Fruit fly (Drosophila melanogaster) whole organism, embryonic: Measurements from ENCODE around the gene CG12560.
A peak's percentile ranks its signal among the peaks of the same experiment; 100 is the strongest.

Experiments
- CG10366 ChIP-seq: fragments of 200-800 bp; sonication (Bioruptor generic); IDR thresholded peaks from 2 replicates; pipeline ENCODE4 v1.3.6; 2022; ENCODE audit warnings: missing biosample characterization, missing genetic modification characterization
- CG10959 ChIP-seq: fragments of 200-800 bp; sonication (Bioruptor generic); IDR thresholded peaks from 2 replicates; pipeline ENCODE4 v1.3.6; 2022; ENCODE audit warnings: missing biosample characterization, missing genetic modification characterization
- CG12219 ChIP-seq: fragments of 200-800 bp; sonication (Bioruptor generic); optimal IDR thresholded peaks from 3 replicates; lab custom pipeline; 2018; ENCODE audit warnings: missing biosample characterization, mild to moderate bottlenecking, missing genetic modification characterization
- CG13123 ChIP-seq: fragments of 200-800 bp; sonication (Bioruptor generic); optimal IDR thresholded peaks from 2 replicates; lab custom pipeline; 2016; ENCODE audit warnings: missing biosample characterization, missing genetic modification characterization
- CG14710 ChIP-seq: fragments of 200-800 bp; sonication (Bioruptor generic); optimal IDR thresholded peaks from 3 replicates; lab custom pipeline; 2019; ENCODE audit warnings: missing biosample characterization, mild to moderate bottlenecking, missing genetic modification characterization, moderate library complexity
- CG15073 ChIP-seq: fragments of 200-800 bp; sonication (Bioruptor generic); optimal IDR thresholded peaks from 2 replicates; lab custom pipeline; 2016; ENCODE audit warnings: missing biosample characterization, missing genetic modification characterization
- CG1529 ChIP-seq: fragments of 200-800 bp; sonication (Bioruptor generic); optimal IDR thresholded peaks from 3 replicates; lab custom pipeline; 2018; ENCODE audit warnings: missing biosample characterization, missing genetic modification characterization
- CG1602 ChIP-seq: fragments of 200-800 bp; sonication (Bioruptor generic); optimal IDR thresholded peaks from 3 replicates; lab custom pipeline; 2016; ENCODE audit warnings: missing biosample characterization, missing genetic modification characterization
- CG30020 ChIP-seq: fragments of 200-800 bp; optimal IDR thresholded peaks from 2 replicates; lab custom pipeline; 2019; ENCODE audit warnings: missing biosample characterization, mild to moderate bottlenecking, missing genetic modification characterization, moderate library complexity
- CG30431 ChIP-seq: fragments of 200-800 bp; sonication (Bioruptor generic); optimal IDR thresholded peaks from 2 replicates; lab custom pipeline; 2017; ENCODE audit warnings: missing biosample characterization, missing genetic modification characterization
- CG31224 ChIP-seq: fragments of 200-800 bp; sonication (Bioruptor generic); IDR thresholded peaks from 2 replicates; pipeline ENCODE4 v1.3.6; 2022; ENCODE audit warnings: missing biosample characterization, missing genetic modification characterization
- CG6254 ChIP-seq: fragments of 200-800 bp; sonication (Bioruptor generic); optimal IDR thresholded peaks from 3 replicates; lab custom pipeline; 2017; ENCODE audit warnings: mild to moderate bottlenecking, missing biosample characterization, missing genetic modification reagents, missing genetic modification characterization
- CG6765 ChIP-seq: fragments of 200-800 bp; sonication (Bioruptor generic); optimal IDR thresholded peaks from 3 replicates; lab custom pipeline; 2017; ENCODE audit warnings: missing biosample characterization, mild to moderate bottlenecking, missing genetic modification characterization
- CG7271 ChIP-seq: fragments of 200-800 bp; sonication (Bioruptor generic); optimal IDR thresholded peaks from 2 replicates; lab custom pipeline; 2018; ENCODE audit warnings: missing biosample characterization, mild to moderate bottlenecking, missing genetic modification characterization, moderate library complexity
- CG7372 ChIP-seq: fragments of 200-800 bp; sonication (Bioruptor generic); IDR thresholded peaks from 2 replicates; pipeline ENCODE4 v1.3.6; 2022; ENCODE audit warnings: missing biosample characterization, missing genetic modification characterization
- CG7745 ChIP-seq: fragments of 200-800 bp; sonication (Bioruptor generic); optimal IDR thresholded peaks from 2 replicates; lab custom pipeline; 2018; ENCODE audit warnings: missing biosample characterization, mild to moderate bottlenecking, missing genetic modification characterization, moderate library complexity
- CG7928 ChIP-seq: fragments of 200-800 bp; sonication (Bioruptor generic); optimal IDR thresholded peaks from 2 replicates; lab custom pipeline; 2017; ENCODE audit warnings: missing biosample characterization, mild to moderate bottlenecking, missing genetic modification characterization
- CG8359 ChIP-seq: fragments of 200-800 bp; sonication (Bioruptor generic); optimal IDR thresholded peaks from 2 replicates; lab custom pipeline; 2017; ENCODE audit warnings: missing biosample characterization, mild to moderate bottlenecking, missing genetic modification characterization, borderline replicate concordance
- CG9215 ChIP-seq: fragments of 200-800 bp; sonication (Bioruptor generic); IDR thresholded peaks from 2 replicates; pipeline ENCODE4 v1.3.6; 2022; ENCODE audit warnings: missing biosample characterization, missing genetic modification characterization
- Deaf1 ChIP-seq: fragments of 200-800 bp; optimal IDR thresholded peaks from 3 replicates; lab custom pipeline; 2019; ENCODE audit warnings: missing biosample characterization, mild to moderate bottlenecking, missing genetic modification characterization, moderate library complexity
- ERR ChIP-seq: fragments of 200-800 bp; sonication (Bioruptor generic); optimal IDR thresholded peaks from 2 replicates; lab custom pipeline; 2016; ENCODE audit warnings: missing biosample characterization, missing genetic modification characterization
- H2.0 ChIP-seq: fragments of 200-800 bp; sonication (Bioruptor generic); IDR thresholded peaks from 2 replicates; pipeline ENCODE4 v1.3.6; 2022; ENCODE audit warnings: missing biosample characterization, missing genetic modification characterization
- HLH3B ChIP-seq: fragments of 200-800 bp; sonication (Bioruptor generic); IDR thresholded peaks from 2 replicates; pipeline ENCODE4 v1.3.6; 2022; ENCODE audit warnings: missing biosample characterization, missing genetic modification characterization
- HmgD ChIP-seq: fragments of 200-800 bp; sonication (Bioruptor generic); optimal IDR thresholded peaks from 3 replicates; lab custom pipeline; 2016; ENCODE audit warnings: missing biosample characterization, missing genetic modification characterization
- Kr ChIP-seq: fragments of 200-800 bp; sonication (Bioruptor generic); optimal IDR thresholded peaks from 2 replicates; lab custom pipeline; 2017; ENCODE audit warnings: missing biosample characterization, mild to moderate bottlenecking, missing genetic modification characterization
- NC2β ChIP-seq: fragments of 200-800 bp; sonication (Bioruptor generic); optimal IDR thresholded peaks from 2 replicates; lab custom pipeline; 2016; ENCODE audit warnings: missing biosample characterization, missing genetic modification characterization
- Vsx1 ChIP-seq: fragments of 200-800 bp; sonication (Bioruptor generic); optimal IDR thresholded peaks from 2 replicates; lab custom pipeline; 2017; ENCODE audit warnings: missing biosample characterization, mild to moderate bottlenecking, missing genetic modification characterization, missing genetic modification reagents
- ab ChIP-seq: fragments of 200-800 bp; sonication (Bioruptor generic); optimal IDR thresholded peaks from 2 replicates; lab custom pipeline; 2016; ENCODE audit warnings: missing biosample characterization, missing genetic modification characterization
- abd-A ChIP-seq: fragments of 200-800 bp; sonication (Bioruptor generic); optimal IDR thresholded peaks from 3 replicates; lab custom pipeline; 2019; ENCODE audit warnings: missing biosample characterization, mild to moderate bottlenecking, missing genetic modification characterization, moderate library complexity
- al ChIP-seq: fragments of 200-800 bp; sonication (Bioruptor generic); IDR thresholded peaks from 2 replicates; pipeline ENCODE4 v1.3.6; 2022; ENCODE audit warnings: missing biosample characterization, missing genetic modification characterization
- bab2 ChIP-seq: fragments of 200-800 bp; sonication (Bioruptor generic); optimal IDR thresholded peaks from 2 replicates; lab custom pipeline; 2016; ENCODE audit warnings: missing biosample characterization, missing genetic modification characterization
- dan ChIP-seq: fragments of 200-800 bp; sonication (Bioruptor generic); IDR thresholded peaks from 2 replicates; pipeline ENCODE4 v1.3.6; 2022; ENCODE audit warnings: missing biosample characterization, missing genetic modification characterization
- dati ChIP-seq: fragments of 200-800 bp; sonication (Bioruptor generic); IDR thresholded peaks from 2 replicates; pipeline ENCODE4 v1.3.6; 2022; ENCODE audit warnings: missing biosample characterization, missing genetic modification characterization
- dmrt99B ChIP-seq: fragments of 200-800 bp; sonication (Bioruptor generic); optimal IDR thresholded peaks from 2 replicates; lab custom pipeline; 2018; ENCODE audit warnings: missing biosample characterization, mild to moderate bottlenecking, missing genetic modification characterization, moderate library complexity
- eve ChIP-seq, 2 experiments: fragments of >200 bp; optimal IDR thresholded peaks; 2 replicates each; lab custom pipeline; 2017; ENCODE audit warnings: missing biosample characterization in 2 of 2, missing genetic modification characterization in 2 of 2
- ewg ChIP-seq: fragments of 200-800 bp; sonication (Bioruptor generic); optimal IDR thresholded peaks from 3 replicates; lab custom pipeline; 2017; ENCODE audit warnings: mild to moderate bottlenecking, missing biosample characterization, missing genetic modification reagents, missing genetic modification characterization
- gcm ChIP-seq: fragments of 200-800 bp; sonication (Bioruptor generic); optimal IDR thresholded peaks from 2 replicates; lab custom pipeline; 2019; ENCODE audit warnings: missing biosample characterization, mild to moderate bottlenecking, missing genetic modification characterization, moderate library complexity
- gt ChIP-seq: fragments of 200-800 bp; sonication (Bioruptor generic); IDR thresholded peaks from 2 replicates; pipeline ENCODE4 v1.3.6; 2022; ENCODE audit warnings: missing biosample characterization, missing genetic modification characterization
- her ChIP-seq: fragments of 200-800 bp; sonication (Bioruptor generic); optimal IDR thresholded peaks from 2 replicates; lab custom pipeline; 2016; ENCODE audit warnings: missing biosample characterization, missing genetic modification characterization
- lbe ChIP-seq: fragments of 200-800 bp; sonication (Bioruptor generic); optimal IDR thresholded peaks from 2 replicates; lab custom pipeline; 2016; ENCODE audit warnings: missing biosample characterization, mild to moderate bottlenecking, missing genetic modification characterization
- nmo ChIP-seq: fragments of 200-800 bp; sonication (Bioruptor generic); optimal IDR thresholded peaks from 2 replicates; lab custom pipeline; 2018; ENCODE audit warnings: missing biosample characterization, mild to moderate bottlenecking, missing genetic modification characterization, moderate library complexity
- p53 ChIP-seq: fragments of 200-800 bp; sonication (Bioruptor generic); optimal IDR thresholded peaks from 2 replicates; lab custom pipeline; 2016; ENCODE audit warnings: missing biosample characterization, missing genetic modification characterization
- pan ChIP-seq, 4 experiments: fragments of >200 bp in 3 of 4; fragments of 200-800 bp in 1 of 4; sonication (Bioruptor generic) in 1 of 4; optimal IDR thresholded peaks in 3 of 4; IDR thresholded peaks in 1 of 4; 2 replicates each; pipeline versions ENCODE4 v1.3.6 to Lab custom; 2017 to 2022; ENCODE audit warnings: missing biosample characterization in 2 of 4, missing genetic modification characterization in 2 of 4, mixed read lengths in 1 of 4
- rib ChIP-seq: fragments of 200-800 bp; sonication (Bioruptor generic); IDR thresholded peaks from 2 replicates; pipeline ENCODE4 v1.3.6; 2022; ENCODE audit warnings: missing biosample characterization, missing genetic modification characterization
- tio ChIP-seq: fragments of 200-800 bp; sonication (Bioruptor generic); optimal IDR thresholded peaks from 2 replicates; lab custom pipeline; 2017; ENCODE audit warnings: missing biosample characterization, missing genetic modification characterization, inconsistent platforms
- vfl ChIP-seq: fragments of 200-800 bp; sonication (Bioruptor generic); optimal IDR thresholded peaks from 2 replicates; lab custom pipeline; 2016; ENCODE audit warnings: missing biosample characterization, missing genetic modification characterization
- vvl ChIP-seq: fragments of 200-800 bp; sonication (Bioruptor generic); IDR thresholded peaks from 2 replicates; pipeline ENCODE4 v1.3.6; 2022; ENCODE audit warnings: missing biosample characterization, missing genetic modification characterization
- z ChIP-seq: fragments of 200-800 bp; sonication (Bioruptor generic); IDR thresholded peaks from 3 replicates; pipeline ENCODE4 v1.3.6; 2022; ENCODE audit warnings: missing biosample characterization, missing genetic modification characterization

Gene CG12560

dm6 chr2L:7993984-7994854 lies 15.1 kb downstream of the CG12560 start, which contains the start of gene pes (continued):
- TF ChIP-seq ERR (GFP tag; lab: Kevin White, UChicago) (peak; percentile 64), CG7372 (GFP tag; lab: Robert Waterston, UW) (peak; percentile 92), tio (peak; percentile 30), CG30431 (GFP tag; lab: Kevin White, UChicago) (peak; percentile 83), CG12219 (GFP tag; lab: Kevin White, UChicago) (peak; percentile 20), CG14710 (peak; percentile 93), H2.0 (GFP tag; lab: Robert Waterston, UW) (peak; percentile 94), eve (GFP tag; optimal IDR thresholded peaks at IDR 0.05; lab: Kevin White, UChicago) (peak in 1 of 2 experiments; percentile 95), abd-A (peak; percentile 94), her (GFP tag; lab: Kevin White, UChicago) (peak; percentile 72), nmo (peak; percentile 96), al (GFP tag; lab: Robert Waterston, UW) (peak; percentile 83), CG7928 (GFP tag; lab: Kevin White, UChicago) (peak; percentile 49), CG10959 (GFP tag; lab: Robert Waterston, UW) (peak; percentile 89), Kr (GFP tag; lab: Kevin White, UChicago) (peak; percentile 34), vfl (GFP tag; lab: Kevin White, UChicago) (peak; percentile 71), gcm (no peak), dmrt99B (tag; lab: Kevin White, UChicago) (peak; percentile 94), gt (GFP tag; lab: Robert Waterston, UW) (peak; percentile 78), HmgD (GFP tag; lab: Kevin White, UChicago) (no peak), vvl (peak; percentile 66), z (GFP tag; lab: Robert Waterston, UW) (no peak), CG30020 (peak; percentile 51), CG1602 (peak; percentile 70), CG6254 (GFP tag; lab: Kevin White, UChicago) (peak; percentile 86), CG31224 (peak; percentile 89), p53 (GFP tag; lab: Kevin White, UChicago) (peak; percentile 97), HLH3B (peak; percentile 92), CG13123 (peak; percentile 52), CG6765 (GFP tag; lab: Kevin White, UChicago) (peak; percentile 92), Deaf1 (tag; lab: Kevin White, UChicago) (peak; percentile 58), dan (GFP tag; lab: Robert Waterston, UW) (peak; percentile 88; the same call in 1 of the 2 replicates), ewg (GFP tag; lab: Kevin White, UChicago) (peak; percentile 77), dati (GFP tag; lab: Robert Waterston, UW) (peak; percentile 41; the same call in 1 of the 2 replicates), NC2β (GFP tag; lab: Kevin White, UChicago) (no peak), CG8359 (GFP tag; lab: Kevin White, UChicago) (peak; percentile 67), ab (no peak), CG15073 (GFP tag; lab: Kevin White, UChicago) (no peak), CG7745 (tag; lab: Kevin White, UChicago) (peak; percentile 28), Vsx1 (no peak), lbe (GFP tag; lab: Kevin White, UChicago) (peak; percentile 95), CG9215 (peak; percentile 95), bab2 (GFP tag; lab: Kevin White, UChicago) (peak; percentile 81), CG7271 (tag; lab: Kevin White, UChicago) (peak; percentile 67), CG1529 (GFP tag; lab: Kevin White, UChicago) (peak; percentile 29), CG10366 (GFP tag; lab: Robert Waterston, UW) (peak; percentile 94), pan (optimal IDR thresholded peaks at IDR 0.05; lab: Kevin White, UChicago) (no peak), pan (GFP tag; optimal IDR thresholded peaks at IDR 0.05 in 1 of 2, IDR thresholded peaks at IDR 0.05 in 1 of 2) (peak in 1 of 2 experiments; percentile 93), rib (GFP tag; lab: Robert Waterston, UW) (peak; percentile 57; the same call in 1 of the 2 replicates)
